Worm (Caenorhabditis elegans): ENCODE data around the gene F55C12.4.
"Not testable (repeated sequence)": the region's sequence is repeated elsewhere in the genome, so short reads cannot be mapped to it uniquely, and the experiment has no call there.

Gene F55C12.4

ce11 chrII:5885966-5886621 is 27.9 kb upstream of the F55C12.4 start:
- TF ChIP-seq zip-5 (tag; optimal IDR thresholded peaks at IDR 0.05) (no peak), tbx-7 (tag; optimal IDR thresholded peaks at IDR 0.05) (no peak), unc-42 (tag; optimal IDR thresholded peaks at IDR 0.05) (no peak), nhr-11 (tag; optimal IDR thresholded peaks at IDR 0.05) (no peak), hlh-30 (tag; optimal IDR thresholded peaks at IDR 0.05; ENCODE audit: insufficient read depth) (no peak)

ce11 chrII:5884252-5884651 is 26.0 kb upstream of the F55C12.4 start, which contains the start of gene rfip-1:
Gene rfip-1, plus strand, starts transcription at chrII:5884552.
- TF ChIP-seq fkh-6 (tag; optimal IDR thresholded peaks at IDR 0.05) (no peak), ref-2 (tag; optimal IDR thresholded peaks at IDR 0.05) (no peak)

ce11 chrII:5880677-5881076 is 22.5 kb upstream of the F55C12.4 start:
- TF ChIP-seq sdc-2 (tag; optimal IDR thresholded peaks at IDR 0.05): no peak
- TF ChIP-seq ceh-6 (GFP tag; optimal IDR thresholded peaks at IDR 0.05): no peak
- TF ChIP-seq ceh-45 (GFP tag; IDR thresholded peaks at IDR 0.05): no peak
- no peak for TF ChIP-seq ztf-16 (tag; optimal IDR thresholded peaks at IDR 0.05)
- no peak for TF ChIP-seq unc-3 (GFP tag; conservative IDR thresholded peaks at IDR 0.05)
- no peak for TF ChIP-seq unc-3 (tag; optimal IDR thresholded peaks at IDR 0.05)
- TF ChIP-seq npax-4 (tag; optimal IDR thresholded peaks at IDR 0.05): no peak
- TF ChIP-seq pqm-1 (tag; optimal IDR thresholded peaks at IDR 0.05): no peak
- TF ChIP-seq syd-9 (tag; optimal IDR thresholded peaks at IDR 0.05): no peak
- no peak for TF ChIP-seq rnt-1 (tag; optimal IDR thresholded peaks at IDR 0.05)
- no peak for TF ChIP-seq elt-4 (tag; optimal IDR thresholded peaks at IDR 0.05)
- no peak for TF ChIP-seq fkh-10 (GFP tag; optimal IDR thresholded peaks at IDR 0.05)
- TF ChIP-seq Y22D7AL.16 (tag; optimal IDR thresholded peaks at IDR 0.05): no peak
- no peak for TF ChIP-seq unc-55 (GFP tag; optimal IDR thresholded peaks at IDR 0.05)
- TF ChIP-seq C38D4.7 (GFP tag; optimal IDR thresholded peaks at IDR 0.05): no peak
- no peak for TF ChIP-seq nfya-1 (tag; optimal IDR thresholded peaks at IDR 0.05)
- TF ChIP-seq hlh-30 (tag; optimal IDR thresholded peaks at IDR 0.05; ENCODE audit: insufficient read depth): no peak
- no peak for TF ChIP-seq lim-6 (tag; optimal IDR thresholded peaks at IDR 0.05)
- no peak for TF ChIP-seq sox-2 (GFP tag; IDR thresholded peaks at IDR 0.05)
- TF ChIP-seq ref-2 (tag; optimal IDR thresholded peaks at IDR 0.05): no peak

- TF ChIP-seq lim-6 (tag; optimal IDR thresholded peaks at IDR 0.05); F13H6.1 (tag; optimal IDR thresholded peaks at IDR 0.05); ceh-6 (GFP tag; optimal IDR thresholded peaks at IDR 0.05): not testable (repeated sequence)
Observed at ce11 chrII:5876511-5876910, 18.3 kb upstream of the F55C12.4 start, which contains the start of gene F55C12.2. Gene F55C12.2, plus strand, starts transcription at chrII:5876811.

- TF ChIP-seq hlh-15 (tag; optimal IDR thresholded peaks at IDR 0.05): no peak
- TF ChIP-seq ceh-34 (tag; optimal IDR thresholded peaks at IDR 0.05): no peak
- TF ChIP-seq pros-1 (tag; optimal IDR thresholded peaks at IDR 0.05): no peak
Observed at ce11 chrII:5876053-5876452, 17.8 kb upstream of the F55C12.4 start, which contains the start of gene F55C12.6. Gene F55C12.6, minus strand, starts transcription at chrII:5876153.

- TF ChIP-seq hlh-30 (tag; optimal IDR thresholded peaks at IDR 0.05; ENCODE audit: insufficient read depth) (peak; percentile 77), zip-5 (tag; optimal IDR thresholded peaks at IDR 0.05) (no peak), hlh-15 (tag; optimal IDR thresholded peaks at IDR 0.05) (no peak)
Observed at ce11 chrII:5874130-5874529, 15.9 kb upstream of the F55C12.4 start.

ce11 chrII:5873564-5874070 is 15.4 kb upstream of the F55C12.4 start, which contains the start of gene tex-2:
Gene tex-2, minus strand, starts transcription at chrII:5873614.
- TF ChIP-seq ceh-2 (tag; optimal IDR thresholded peaks at IDR 0.05) (peak; percentile 14), hlh-13 (GFP tag; optimal IDR thresholded peaks at IDR 0.05) (no peak), hlh-6 (tag; optimal IDR thresholded peaks at IDR 0.05) (no peak), C08G9.2 (tag; optimal IDR thresholded peaks at IDR 0.05) (peak; percentile 31), ceh-31 (tag; optimal IDR thresholded peaks at IDR 0.05) (peak; percentile 60), elt-2 (tag; optimal IDR thresholded peaks at IDR 0.05) (peak; percentile 70), tbx-2 (tag; optimal IDR thresholded peaks at IDR 0.05) (peak; percentile 47), unc-42 (tag; optimal IDR thresholded peaks at IDR 0.05) (peak; percentile 63), zip-5 (tag; optimal IDR thresholded peaks at IDR 0.05) (peak; percentile 47), hlh-8 (tag; optimal IDR thresholded peaks at IDR 0.05) (no peak), ztf-16 (tag; optimal IDR thresholded peaks at IDR 0.05) (peak; percentile 39)
